Fruit fly (Drosophila melanogaster) whole organism, pupa: ENCODE data around the gene CG31343.

Experiments
- CG10348 ChIP-seq: fragments of 200-800 bp; sonication (Bioruptor generic); IDR thresholded peaks from 2 replicates; pipeline ENCODE4 v1.3.6; 2022; ENCODE audit warnings: missing biosample characterization, missing genetic modification characterization
- CG13204 ChIP-seq: fragments of 200-800 bp; sonication (Bioruptor generic); optimal IDR thresholded peaks from 2 replicates; lab custom pipeline; 2018; ENCODE audit warnings: missing biosample characterization, mild to moderate bottlenecking, missing genetic modification characterization, moderate library complexity
- CG15710 ChIP-seq: fragments of 200-800 bp; sonication (Bioruptor generic); optimal IDR thresholded peaks from 2 replicates; lab custom pipeline; 2018; ENCODE audit warnings: missing biosample characterization, mild to moderate bottlenecking, missing genetic modification characterization, moderate library complexity
- CG17806 ChIP-seq: fragments of 200-800 bp; sonication (Bioruptor generic); optimal IDR thresholded peaks from 2 replicates; lab custom pipeline; 2018; ENCODE audit warnings: missing biosample characterization, mild to moderate bottlenecking, missing genetic modification characterization, moderate library complexity
- CG32121 ChIP-seq: fragments of 200-800 bp; sonication (Bioruptor generic); IDR thresholded peaks from 2 replicates; pipeline ENCODE4 v1.3.6; 2022; ENCODE audit warnings: missing biosample characterization, missing genetic modification characterization
- CG34367 ChIP-seq: fragments of 200-800 bp; sonication (Bioruptor generic); optimal IDR thresholded peaks from 2 replicates; lab custom pipeline; 2018; ENCODE audit warnings: missing biosample characterization, mild to moderate bottlenecking, missing genetic modification characterization
- CG4496 ChIP-seq: fragments of 200-800 bp; sonication (Bioruptor generic); IDR thresholded peaks from 3 replicates; pipeline ENCODE4 v1.3.6; 2022; ENCODE audit warnings: missing biosample characterization, missing genetic modification characterization
- CG8301 ChIP-seq: fragments of 200-800 bp; sonication (Bioruptor generic); optimal IDR thresholded peaks from 2 replicates; lab custom pipeline; 2018; ENCODE audit warnings: missing biosample characterization, mild to moderate bottlenecking, missing genetic modification characterization
- EcR ChIP-seq: fragments of 200-800 bp; sonication (Bioruptor generic); optimal IDR thresholded peaks from 3 replicates; lab custom pipeline; 2019; ENCODE audit warnings: missing biosample characterization, missing genetic modification characterization, mild to moderate bottlenecking, moderate library complexity, missing genetic modification reagents
- Ets98B ChIP-seq: fragments of 200-800 bp; sonication (Bioruptor generic); IDR thresholded peaks from 2 replicates; pipeline ENCODE4 v1.3.6; 2022; ENCODE audit warnings: missing biosample characterization, missing genetic modification characterization
- Pif1B ChIP-seq: fragments of 200-800 bp; sonication (Bioruptor generic); optimal IDR thresholded peaks from 3 replicates; lab custom pipeline; 2016; ENCODE audit warnings: missing biosample characterization, missing genetic modification characterization
- Snoo ChIP-seq: fragments of 200-800 bp; sonication (Bioruptor generic); optimal IDR thresholded peaks from 3 replicates; lab custom pipeline; 2017; ENCODE audit warnings: missing biosample characterization, mild to moderate bottlenecking, missing genetic modification characterization, inconsistent platforms

dm6 chr3R:21704439-21704838 lies 40.6 kb upstream of the CG31343 start:
- TF ChIP-seq CG34367 (tag; lab: Kevin White, UChicago) (no peak), Snoo (tag; lab: Kevin White, UChicago) (peak; percentile 67), Ets98B (peak; percentile 58), CG8301 (no peak), CG17806 (no peak), CG32121 (GFP tag; lab: Robert Waterston, UW) (0 out of 2 replicates have a peak, but pooled peaks have one; percentile 17), Pif1B (GFP tag; lab: Kevin White, UChicago) (peak; percentile 49), EcR (GFP tag; lab: Kevin White, UChicago) (no peak), CG13204 (GFP tag; lab: Kevin White, UChicago) (no peak), CG10348 (GFP tag; lab: Robert Waterston, UW) (no peak), CG4496 (GFP tag; lab: Robert Waterston, UW) (peak; percentile 65; the same call in 1 of the 3 replicates), CG15710 (tag; lab: Kevin White, UChicago) (no peak)
